Worm (Caenorhabditis elegans) whole organism, young adult: Measurements from ENCODE around the gene ZK185.4.

Source experiments
- B0035.1 ChIP-seq: sonication (generic microtip); optimal IDR thresholded peaks from 2 replicates; lab custom pipeline; 2016; ENCODE audit warnings: missing genetic modification characterization, mild to moderate bottlenecking, missing compliant biosample characterization, missing genotype, missing genetic modification reagents
- C06A6.2 ChIP-seq: fragments of 200-800 bp; sonication (Bioruptor generic); conservative IDR thresholded peaks from 2 replicates; pipeline ENCODE4 v1.3.6; 2022; ENCODE audit warnings: missing genetic modification characterization, missing compliant biosample characterization
- D2030.7 ChIP-seq: fragments of 200-800 bp; sonication (Bioruptor generic); IDR thresholded peaks from 2 replicates; pipeline ENCODE4 v1.3.6; 2022; ENCODE audit warnings: missing genetic modification reagents, missing genetic modification characterization, missing compliant biosample characterization
- F10E7.11 ChIP-seq: sonication (generic microtip); optimal IDR thresholded peaks from 2 replicates; lab custom pipeline; 2017; ENCODE audit warnings: mild to moderate bottlenecking, missing genetic modification characterization, moderate library complexity, missing compliant biosample characterization
- F39B2.1 ChIP-seq: fragments of 200-800 bp; sonication (Bioruptor generic); IDR thresholded peaks from 2 replicates; pipeline ENCODE4 v1.3.6; 2022; ENCODE audit warnings: missing genetic modification reagents, missing genetic modification characterization, missing compliant biosample characterization
- F57A8.1 ChIP-seq: fragments of 200-800 bp; sonication (Bioruptor generic); optimal IDR thresholded peaks from 2 replicates; lab custom pipeline; 2018; ENCODE audit warnings: mild to moderate bottlenecking, missing genetic modification characterization, moderate library complexity, missing compliant biosample characterization
- Y53G8AR.9 ChIP-seq: fragments of 200-800 bp; sonication (Bioruptor generic); conservative IDR thresholded peaks from 2 replicates; pipeline ENCODE4 v1.3.6; 2022; ENCODE audit warnings: missing genetic modification reagents, missing genetic modification characterization, missing compliant biosample characterization
- Y79H2A.3 ChIP-seq: fragments of 200-800 bp; sonication (Bioruptor generic); conservative IDR thresholded peaks from 2 replicates; pipeline ENCODE4 v1.3.6; 2022; ENCODE audit warnings: missing genetic modification reagents, missing genetic modification characterization, missing compliant biosample characterization
- ama-1 ChIP-seq, 3 experiments: fragments of 150-350 bp in 1 of 3; sonication (generic microtip) in 2 of 3; optimal IDR thresholded peaks; 2 replicates each; lab custom pipeline; 2014 to 2018; ENCODE audit warnings: missing biosample characterization in 2 of 3, missing genetic modification characterization in 2 of 3, missing genetic modification reagents in 2 of 3
- bed-2 ChIP-seq: fragments of 200-800 bp; sonication (Bioruptor generic); IDR thresholded peaks from 2 replicates; pipeline ENCODE4 v1.3.6; 2022; ENCODE audit warnings: missing genetic modification reagents, missing genetic modification characterization, missing compliant biosample characterization
- ccch-3 ChIP-seq: fragments of 200-800 bp; sonication (Bioruptor generic); optimal IDR thresholded peaks from 2 replicates; lab custom pipeline; 2018; ENCODE audit warnings: mild to moderate bottlenecking, missing genetic modification characterization, missing compliant biosample characterization
- ceh-100 ChIP-seq: fragments of 200-800 bp; sonication (Bioruptor generic); IDR thresholded peaks from 2 replicates; pipeline ENCODE4 v1.3.6; 2022; ENCODE audit warnings: missing genetic modification reagents, missing genetic modification characterization, missing compliant biosample characterization
- chd-7 ChIP-seq: sonication (generic microtip); optimal IDR thresholded peaks from 2 replicates; lab custom pipeline; 2016; ENCODE audit warnings: mild to moderate bottlenecking, missing genetic modification characterization, moderate library complexity, missing compliant biosample characterization
- die-1 ChIP-seq: sonication (generic microtip); optimal IDR thresholded peaks from 2 replicates; lab custom pipeline; 2016; ENCODE audit warnings: missing genotype, mild to moderate bottlenecking, missing genetic modification characterization, missing compliant biosample characterization
- egl-18 ChIP-seq: fragments of 200-800 bp; sonication (Bioruptor generic); IDR thresholded peaks from 2 replicates; pipeline ENCODE4 v1.3.6; 2022; ENCODE audit warnings: missing genetic modification reagents, missing genetic modification characterization, missing compliant biosample characterization
- egrh-3 ChIP-seq: fragments of 200-800 bp; sonication (Bioruptor generic); IDR thresholded peaks from 2 replicates; pipeline ENCODE4 v1.3.6; 2022; ENCODE audit warnings: missing genetic modification reagents, missing genetic modification characterization, missing compliant biosample characterization
- hmg-20 ChIP-seq: fragments of 200-800 bp; sonication (Bioruptor generic); IDR thresholded peaks from 2 replicates; pipeline ENCODE4 v1.3.6; 2022; ENCODE audit warnings: missing genetic modification reagents, missing genetic modification characterization, missing compliant biosample characterization
- hrde-1 ChIP-seq: sonication (generic microtip); optimal IDR thresholded peaks from 2 replicates; lab custom pipeline; 2016; ENCODE audit warnings: missing genetic modification characterization, mild to moderate bottlenecking, missing compliant biosample characterization, moderate library complexity, missing genotype, missing genetic modification reagents, borderline replicate concordance
- lin-40 ChIP-seq: sonication (generic microtip); optimal IDR thresholded peaks from 2 replicates; lab custom pipeline; 2016; ENCODE audit warnings: missing genetic modification characterization, mild to moderate bottlenecking, missing compliant biosample characterization, missing genotype, missing genetic modification reagents
- lir-1 ChIP-seq: fragments of 200-800 bp; sonication (Bioruptor generic); conservative IDR thresholded peaks from 2 replicates; pipeline ENCODE4 v1.3.6; 2022; ENCODE audit warnings: missing genetic modification reagents, missing genetic modification characterization, missing compliant biosample characterization
- lsy-27 ChIP-seq: sonication (generic microtip); optimal IDR thresholded peaks from 2 replicates; lab custom pipeline; 2017; ENCODE audit warnings: missing genetic modification characterization, mild to moderate bottlenecking, missing compliant biosample characterization, antibody characterized with exemption, missing genotype, borderline replicate concordance; ENCODE audit not compliant: insufficient read depth
- madf-8 ChIP-seq: fragments of 200-800 bp; sonication (Bioruptor generic); conservative IDR thresholded peaks from 2 replicates; pipeline ENCODE4 v1.3.6; 2022; ENCODE audit warnings: missing genetic modification reagents, missing genetic modification characterization, missing compliant biosample characterization
- mcd-1 ChIP-seq: fragments of 200-800 bp; sonication (Bioruptor generic); IDR thresholded peaks from 2 replicates; pipeline ENCODE4 v1.3.6; 2022; ENCODE audit warnings: missing genetic modification reagents, missing genetic modification characterization, missing compliant biosample characterization
- pbrm-1 ChIP-seq: fragments of 200-800 bp; sonication (Bioruptor generic); IDR thresholded peaks from 2 replicates; pipeline ENCODE4 v1.3.6; 2022; ENCODE audit warnings: missing genetic modification reagents, missing genetic modification characterization, missing compliant biosample characterization
- pha-4 ChIP-seq: fragments of 150-350 bp; sonication (generic microtip); optimal IDR thresholded peaks from 2 replicates; lab custom pipeline; 2014; ENCODE audit warnings: missing biosample characterization, missing genetic modification reagents, missing genetic modification characterization
- rcor-1 ChIP-seq: fragments of 200-800 bp; sonication (Bioruptor generic); IDR thresholded peaks from 2 replicates; pipeline ENCODE4 v1.3.6; 2022; ENCODE audit warnings: missing genetic modification reagents, missing genetic modification characterization, missing compliant biosample characterization
- repo-1 ChIP-seq: sonication (generic microtip); optimal IDR thresholded peaks from 2 replicates; lab custom pipeline; 2017; ENCODE audit warnings: mild to moderate bottlenecking, missing genetic modification characterization, missing compliant biosample characterization
- snpc-1.1 ChIP-seq: sonication (generic microtip); optimal IDR thresholded peaks from 2 replicates; lab custom pipeline; 2017; ENCODE audit warnings: missing genetic modification characterization, mild to moderate bottlenecking, missing compliant biosample characterization, antibody characterized with exemption, moderate library complexity, missing genotype, missing genetic modification reagents; ENCODE audit not compliant: insufficient read depth
- snpc-4 ChIP-seq, 5 experiments: fragments of 150-350 bp in 1 of 5; sonication (generic microtip) in 4 of 5; optimal IDR thresholded peaks; 2 replicates each; lab custom pipeline; 2014 to 2018; ENCODE audit warnings: missing genetic modification characterization in 5 of 5, missing biosample characterization in 3 of 5, antibody characterized with exemption in 2 of 5, mild to moderate bottlenecking in 2 of 5, missing compliant biosample characterization in 2 of 5, missing genotype in 2 of 5, moderate library complexity in 2 of 5, missing genetic modification reagents in 1 of 5
- tlf-1 ChIP-seq: fragments of 200-800 bp; sonication (Bioruptor generic); optimal IDR thresholded peaks from 2 replicates; lab custom pipeline; 2018; ENCODE audit warnings: mild to moderate bottlenecking, missing genetic modification characterization, missing compliant biosample characterization
- zfh-2 ChIP-seq: fragments of 200-800 bp; sonication (Bioruptor generic); conservative IDR thresholded peaks from 2 replicates; pipeline ENCODE4 v1.3.6; 2022; ENCODE audit warnings: missing genetic modification reagents, missing genetic modification characterization, missing compliant biosample characterization
- ztf-25 ChIP-seq: fragments of 200-800 bp; sonication (Bioruptor generic); IDR thresholded peaks from 2 replicates; pipeline ENCODE4 v1.3.6; 2022; ENCODE audit warnings: missing genetic modification reagents, missing genetic modification characterization, missing compliant biosample characterization
- ztf-26 ChIP-seq: sonication (generic microtip); optimal IDR thresholded peaks from 2 replicates; lab custom pipeline; 2017; ENCODE audit warnings: missing genetic modification characterization, missing compliant biosample characterization
- ztf-6 ChIP-seq: fragments of 200-800 bp; sonication (Bioruptor generic); IDR thresholded peaks from 2 replicates; pipeline ENCODE4 v1.3.6; 2022; ENCODE audit warnings: missing genetic modification reagents, missing genetic modification characterization, missing compliant biosample characterization

The ZK185.4 gene

DNA sequence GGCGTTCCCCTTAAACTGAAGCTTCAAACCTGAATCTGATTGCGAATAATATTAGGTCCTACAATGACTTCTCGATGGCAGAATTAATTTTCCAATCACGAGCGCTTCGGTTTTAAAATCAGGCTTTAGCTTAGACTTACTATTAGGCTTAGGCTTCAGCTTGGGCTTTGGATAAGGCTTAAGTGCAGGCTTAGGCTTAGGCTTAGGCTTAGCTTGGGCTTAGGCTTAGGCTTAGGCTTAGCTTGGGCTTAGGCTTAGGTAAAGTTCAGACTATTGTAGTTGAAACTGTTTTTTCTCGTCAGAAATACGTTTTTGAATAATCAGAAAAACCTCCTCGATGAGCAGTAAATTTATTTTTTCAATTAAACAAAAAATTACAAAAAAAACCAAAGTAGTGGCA is 6.2 kb downstream of the ZK185.4 start:
- no peak for TF ChIP-seq ceh-100 (GFP tag; lab: Robert Waterston, UW)
- TF ChIP-seq rcor-1 (GFP tag; lab: Robert Waterston, UW), result no peak
- TF ChIP-seq lir-1 (GFP tag; lab: Robert Waterston, UW), result no peak
- no peak for TF ChIP-seq ztf-26 (tag; lab: Kevin White, UChicago)
- TF ChIP-seq madf-8 (GFP tag; lab: Robert Waterston, UW), result no peak

DNA sequence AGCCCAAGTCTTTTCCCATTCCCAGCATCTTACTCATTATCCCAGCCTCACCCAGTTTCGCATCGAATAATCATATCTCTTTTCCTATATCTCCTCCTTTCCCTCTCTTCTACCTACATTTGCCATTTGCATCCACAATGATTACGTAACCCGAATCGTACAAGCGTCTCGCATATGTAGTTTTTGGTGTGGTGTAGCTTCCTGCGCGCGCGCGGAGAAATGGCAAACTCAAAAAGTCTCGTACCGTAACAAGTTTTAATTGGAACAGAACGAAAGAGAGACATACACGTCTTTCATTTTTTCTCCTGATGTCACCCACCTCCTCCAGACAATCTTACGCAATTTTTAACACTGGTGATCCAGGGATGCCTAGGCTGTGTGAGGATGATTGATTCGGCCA is 6.9 kb downstream of the ZK185.4 start:
- TF ChIP-seq repo-1 (tag; lab: Kevin White, UChicago) (no peak), F57A8.1 (no peak), pha-4 (no peak), Y79H2A.3 (GFP tag; lab: Robert Waterston, UW) (no peak), D2030.7 (GFP tag; lab: Robert Waterston, UW) (no peak), snpc-1.1 (tag; lab: Kevin White, UChicago) (no peak), pbrm-1 (GFP tag; lab: Robert Waterston, UW) (no peak), lin-40 (tag; lab: Kevin White, UChicago) (no peak), snpc-4 (GFP tag; optimal IDR thresholded peaks at IDR 0.05; lab: Kevin White, UChicago) (no peak), snpc-4 (tag; optimal IDR thresholded peaks at IDR 0.05; lab: Kevin White, UChicago) (no peak), egl-18 (no peak), Y53G8AR.9 (no peak), tlf-1 (GFP tag; lab: Kevin White, UChicago) (no peak), die-1 (tag; lab: Kevin White, UChicago) (no peak), chd-7 (tag; lab: Kevin White, UChicago) (no peak), hrde-1 (tag; lab: Kevin White, UChicago) (no peak), ztf-25 (GFP tag; lab: Robert Waterston, UW) (no peak)

DNA sequence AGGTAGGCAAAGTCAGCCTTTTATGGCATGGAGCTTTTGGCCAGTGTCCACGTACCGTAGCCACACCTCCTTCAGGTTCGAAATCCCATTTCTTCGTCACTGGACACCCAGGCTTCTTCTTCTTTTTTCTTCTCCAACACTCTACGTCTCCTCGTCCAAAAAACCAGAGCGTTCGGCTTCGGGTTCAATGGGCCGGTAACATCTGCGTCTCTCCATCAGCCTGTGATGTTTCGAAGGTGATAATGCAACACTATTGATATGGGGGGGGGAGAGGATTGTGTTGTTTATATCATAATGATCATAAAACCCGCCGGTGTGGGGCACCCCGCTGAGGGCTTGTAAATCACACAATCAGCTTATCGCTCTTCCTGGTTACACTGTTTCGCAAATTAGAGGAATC is 8.0 kb downstream of the ZK185.4 start, which contains the start of gene ZK180.6:
TSS of gene ZK180.6 (minus strand) at position 101 of the 400 bp plus-strand sequence.
- TF ChIP-seq B0035.1 (tag; lab: Kevin White, UChicago) (no peak), lsy-27 (tag; lab: Kevin White, UChicago) (no peak), Y79H2A.3 (GFP tag; lab: Robert Waterston, UW) (no peak), ama-1 (optimal IDR thresholded peaks at IDR 0.05; lab: Kevin White, UChicago) (no peak), ama-1 (GFP tag; optimal IDR thresholded peaks at IDR 0.05; lab: Kevin White, UChicago) (no peak)

DNA sequence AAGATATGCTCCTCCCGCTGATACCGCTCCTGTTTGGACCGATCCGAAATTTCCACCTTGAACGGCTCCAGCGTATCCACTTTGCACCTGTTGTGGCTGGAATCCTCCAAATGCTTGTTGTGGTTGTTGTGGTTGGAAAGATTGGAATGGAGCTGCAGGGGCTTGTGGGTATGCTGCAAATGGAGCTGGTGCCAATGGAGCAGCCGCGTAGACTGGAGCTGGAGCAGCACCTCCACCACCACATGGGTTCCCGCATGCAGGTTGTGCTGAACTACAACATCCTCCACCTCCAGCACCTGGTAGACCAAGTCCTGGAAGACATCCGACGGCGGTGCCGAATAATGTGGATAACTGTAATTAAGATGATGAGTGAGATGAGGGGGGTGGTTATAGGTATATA is 9.5 kb downstream of the ZK185.4 start:
- TF ChIP-seq egrh-3 (GFP tag; lab: Robert Waterston, UW), result peak; percentile 54; the same call in 1 of the 2 replicates
- TF ChIP-seq zfh-2 (GFP tag; lab: Robert Waterston, UW), result peak; percentile 73; the same call in 1 of the 2 replicates
- TF ChIP-seq C06A6.2, result no peak
- no peak for TF ChIP-seq ceh-100 (GFP tag; lab: Robert Waterston, UW)
- TF ChIP-seq mcd-1 (GFP tag; lab: Robert Waterston, UW), result no peak
- TF ChIP-seq ccch-3 (GFP tag; lab: Kevin White, UChicago), result no peak
- TF ChIP-seq ztf-6 (GFP tag; lab: Robert Waterston, UW), result no peak
- TF ChIP-seq F10E7.11 (tag; lab: Kevin White, UChicago), result no peak
- no peak for TF ChIP-seq F39B2.1
- TF ChIP-seq bed-2 (GFP tag; lab: Robert Waterston, UW), result no peak
- TF ChIP-seq hmg-20 (GFP tag; lab: Robert Waterston, UW), result no peak
